Fruit fly (Drosophila melanogaster) whole organism, wandering third instar larva: ENCODE measurements around the gene CG14174.
A peak's percentile ranks its signal among the peaks of the same experiment; 100 is the strongest.

ENCODE experiments used
- CG9705 ChIP-seq: fragments of 200-800 bp; sonication (Bioruptor generic); optimal IDR thresholded peaks from 2 replicates; lab custom pipeline; 2018; ENCODE audit warnings: missing biosample characterization, mild to moderate bottlenecking, missing genetic modification characterization
- Dfd ChIP-seq: fragments of >200 bp; optimal IDR thresholded peaks from 2 replicates; lab custom pipeline; 2017; ENCODE audit warnings: missing biosample characterization, missing genetic modification characterization
- Hr78 ChIP-seq: fragments of >200 bp; optimal IDR thresholded peaks from 2 replicates; lab custom pipeline; 2017; ENCODE audit warnings: missing biosample characterization, missing genetic modification characterization
- Jra ChIP-seq: sonication (Bioruptor generic); optimal IDR thresholded peaks from 2 replicates; lab custom pipeline; 2016; ENCODE audit warnings: missing biosample characterization, missing genetic modification characterization
- Mio ChIP-seq: sonication (Bioruptor generic); optimal IDR thresholded peaks from 2 replicates; lab custom pipeline; 2016; ENCODE audit warnings: missing biosample characterization, missing genetic modification characterization
- usp ChIP-seq: fragments of >200 bp; optimal IDR thresholded peaks from 2 replicates; lab custom pipeline; 2017; ENCODE audit warnings: missing biosample characterization, missing genetic modification characterization

DNA sequence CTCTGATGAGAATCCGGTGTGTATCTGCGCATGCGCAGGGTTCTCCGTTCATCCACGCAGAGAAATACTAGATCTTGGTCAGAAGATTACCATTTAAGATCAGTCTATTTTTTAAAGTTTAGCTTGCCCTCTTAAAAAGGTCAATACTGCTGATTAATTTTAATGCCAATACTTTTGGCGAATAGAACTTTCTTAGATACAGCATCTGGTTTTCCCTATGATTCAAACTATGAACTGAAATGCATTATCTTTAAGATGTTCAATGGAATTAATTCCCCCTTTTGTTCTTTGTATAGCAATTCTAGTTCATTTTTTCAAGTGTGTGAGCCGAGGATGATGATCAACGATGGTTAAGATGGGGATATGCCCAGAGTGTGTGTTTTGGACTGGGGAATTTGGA lies 23.2 kb downstream of the CG14174 start:
- TF ChIP-seq Dfd (GFP tag; lab: Kevin White, UChicago) (no peak), CG9705 (GFP tag; lab: Kevin White, UChicago) (peak; percentile 36), Hr78 (GFP tag; lab: Kevin White, UChicago) (no peak), Mio (GFP tag; lab: Kevin White, UChicago) (no peak), Jra (GFP tag; lab: Kevin White, UChicago) (no peak), usp (GFP tag; lab: Kevin White, UChicago) (no peak)
